Fruit fly (Drosophila melanogaster) whole organism, larva: Measurements from ENCODE around the gene CG3473.

ENCODE experiments used
- noc ChIP-seq: fragments of 200-800 bp; sonication (Bioruptor generic); optimal IDR thresholded peaks from 3 replicates; lab custom pipeline; 2019; ENCODE audit warnings: missing biosample characterization, mild to moderate bottlenecking, missing genetic modification characterization, moderate library complexity

Gene CG3473

dm6 chr2L:14563626-14564025 is at the start of gene CG3473:
Gene CG3473 (minus strand): TSS chr2L:14563726.
- no peak for TF ChIP-seq noc (tag; lab: Kevin White, UChicago)

dm6 chr2L:14611358-14612037 is 48.0 kb upstream of the CG3473 start:
- TF ChIP-seq noc (tag; lab: Kevin White, UChicago), result peak; percentile 82

dm6 chr2L:14606112-14606511 is 42.6 kb upstream of the CG3473 start:
- TF ChIP-seq noc (tag; lab: Kevin White, UChicago), result no peak

dm6 chr2L:14599058-14599789 is 35.7 kb upstream of the CG3473 start:
- peak; percentile 41 for TF ChIP-seq noc (tag; lab: Kevin White, UChicago)

- TF ChIP-seq noc (tag; lab: Kevin White, UChicago), result no peak
Observed at dm6 chr2L:14598357-14599057, 35.0 kb upstream of the CG3473 start.

dm6 chr2L:14588615-14589247 is 25.2 kb upstream of the CG3473 start:
- TF ChIP-seq noc (tag; lab: Kevin White, UChicago), result no peak

- no peak for TF ChIP-seq noc (tag; lab: Kevin White, UChicago)
Observed at dm6 chr2L:14588134-14588533, 24.6 kb upstream of the CG3473 start, which contains the start of gene CG42680. Gene CG42680 (minus strand): TSS chr2L:14588234.

dm6 chr2L:14586714-14587481 is 23.4 kb upstream of the CG3473 start:
- TF ChIP-seq noc (tag; lab: Kevin White, UChicago), result no peak

dm6 chr2L:14580693-14581572 is 17.4 kb upstream of the CG3473 start:
- peak; percentile 47 for TF ChIP-seq noc (tag; lab: Kevin White, UChicago)

dm6 chr2L:14579449-14579848 is 15.9 kb upstream of the CG3473 start:
- TF ChIP-seq noc (tag; lab: Kevin White, UChicago), result no peak

- TF ChIP-seq noc (tag; lab: Kevin White, UChicago), result no peak
Observed at dm6 chr2L:14577167-14577566, 13.6 kb upstream of the CG3473 start.

- TF ChIP-seq noc (tag; lab: Kevin White, UChicago), result no peak
Observed at dm6 chr2L:14574852-14575251, 11.3 kb upstream of the CG3473 start.

dm6 chr2L:14573216-14573909 is 9.8 kb upstream of the CG3473 start:
- TF ChIP-seq noc (tag; lab: Kevin White, UChicago), result no peak
